Worm (Caenorhabditis elegans): ENCODE data around the gene lev-9.

ce11 chrX:6240640-6241033, 50.9 kb downstream of the lev-9 start, which contains the start of gene got-2.2:
- no peak for TF ChIP-seq Y75B8A.6 (GFP tag; IDR thresholded peaks at IDR 0.05)
- TF ChIP-seq mxl-3 (GFP tag; optimal IDR thresholded peaks at IDR 0.05), result no peak
